Worm (Caenorhabditis elegans) whole organism, young adult: Measurements from ENCODE around the gene grl-9.

ENCODE experiments used
- B0261.1 ChIP-seq: sonication (generic microtip); optimal IDR thresholded peaks from 2 replicates; lab custom pipeline; 2016; ENCODE audit warnings: mild to moderate bottlenecking, missing genetic modification characterization, moderate library complexity, missing compliant biosample characterization
- D2030.7 ChIP-seq: fragments of 200-800 bp; sonication (Bioruptor generic); IDR thresholded peaks from 2 replicates; pipeline ENCODE4 v1.3.6; 2022; ENCODE audit warnings: missing genetic modification reagents, missing genetic modification characterization, missing compliant biosample characterization
- F10E7.11 ChIP-seq: sonication (generic microtip); optimal IDR thresholded peaks from 2 replicates; lab custom pipeline; 2017; ENCODE audit warnings: mild to moderate bottlenecking, missing genetic modification characterization, moderate library complexity, missing compliant biosample characterization
- F37B4.10 ChIP-seq: fragments of 200-800 bp; sonication (Bioruptor generic); IDR thresholded peaks from 2 replicates; pipeline ENCODE4 v1.3.6; 2022; ENCODE audit warnings: missing genetic modification characterization, missing compliant biosample characterization
- F39B2.1 ChIP-seq: fragments of 200-800 bp; sonication (Bioruptor generic); IDR thresholded peaks from 2 replicates; pipeline ENCODE4 v1.3.6; 2022; ENCODE audit warnings: missing genetic modification reagents, missing genetic modification characterization, missing compliant biosample characterization
- F57A8.1 ChIP-seq: fragments of 200-800 bp; sonication (Bioruptor generic); optimal IDR thresholded peaks from 2 replicates; lab custom pipeline; 2018; ENCODE audit warnings: mild to moderate bottlenecking, missing genetic modification characterization, moderate library complexity, missing compliant biosample characterization
- K11D2.4 ChIP-seq: fragments of 200-800 bp; sonication (Bioruptor generic); IDR thresholded peaks from 2 replicates; pipeline ENCODE4 v1.3.6; 2022; ENCODE audit warnings: missing genetic modification reagents, missing genetic modification characterization, missing compliant biosample characterization
- T07F8.4 ChIP-seq: sonication (generic microtip); optimal IDR thresholded peaks from 2 replicates; lab custom pipeline; 2016; ENCODE audit warnings: mild to moderate bottlenecking, missing genetic modification characterization, moderate library complexity, missing compliant biosample characterization
- Y53G8AR.9 ChIP-seq: fragments of 200-800 bp; sonication (Bioruptor generic); conservative IDR thresholded peaks from 2 replicates; pipeline ENCODE4 v1.3.6; 2022; ENCODE audit warnings: missing genetic modification reagents, missing genetic modification characterization, missing compliant biosample characterization
- Y67H2A.10 ChIP-seq: fragments of 200-800 bp; sonication (Bioruptor generic); conservative IDR thresholded peaks from 2 replicates; pipeline ENCODE4 v1.3.6; 2022; ENCODE audit warnings: missing genetic modification reagents, missing genetic modification characterization, missing compliant biosample characterization
- Y79H2A.3 ChIP-seq: fragments of 200-800 bp; sonication (Bioruptor generic); conservative IDR thresholded peaks from 2 replicates; pipeline ENCODE4 v1.3.6; 2022; ENCODE audit warnings: missing genetic modification reagents, missing genetic modification characterization, missing compliant biosample characterization
- akir-1 ChIP-seq: fragments of 200-800 bp; sonication (Bioruptor generic); optimal IDR thresholded peaks from 2 replicates; lab custom pipeline; 2018; ENCODE audit warnings: mild to moderate bottlenecking, missing genetic modification characterization, moderate library complexity, missing compliant biosample characterization
- aptf-2 ChIP-seq: fragments of 200-800 bp; sonication (Bioruptor generic); conservative IDR thresholded peaks from 2 replicates; pipeline ENCODE4 v1.3.6; 2022; ENCODE audit warnings: missing genetic modification reagents, missing genetic modification characterization, missing compliant biosample characterization
- attf-3 ChIP-seq: fragments of 200-800 bp; sonication (Bioruptor generic); conservative IDR thresholded peaks from 2 replicates; pipeline ENCODE4 v1.3.6; 2022; ENCODE audit warnings: missing genetic modification reagents, missing genetic modification characterization, missing compliant biosample characterization
- attf-5 ChIP-seq: fragments of 200-800 bp; sonication (Bioruptor generic); optimal IDR thresholded peaks from 2 replicates; lab custom pipeline; 2018; ENCODE audit warnings: mild to moderate bottlenecking, missing genetic modification characterization, missing compliant biosample characterization
- attf-6 ChIP-seq: fragments of 200-800 bp; sonication (Bioruptor generic); IDR thresholded peaks from 2 replicates; pipeline ENCODE4 v1.3.6; 2022; ENCODE audit warnings: missing genetic modification reagents, missing genetic modification characterization, missing compliant biosample characterization
- bed-1 ChIP-seq: fragments of 200-800 bp; sonication (Bioruptor generic); IDR thresholded peaks from 2 replicates; pipeline ENCODE4 v1.3.6; 2022; ENCODE audit warnings: missing genetic modification reagents, missing genetic modification characterization, missing compliant biosample characterization
- cebp-1 ChIP-seq, 2 experiments: fragments of 200-800 bp in 1 of 2; sonication (Bioruptor generic) in 1 of 2; sonication (generic microtip) in 1 of 2; IDR thresholded peaks in 1 of 2; optimal IDR thresholded peaks in 1 of 2; 2 replicates each; pipeline versions ENCODE4 v1.3.6 to Lab custom; 2017 to 2022; ENCODE audit warnings: missing compliant biosample characterization in 2 of 2, missing genetic modification characterization in 2 of 2, mild to moderate bottlenecking in 1 of 2, missing genetic modification reagents in 1 of 2, moderate library complexity in 1 of 2
- cebp-2 ChIP-seq: fragments of 200-800 bp; sonication (Bioruptor generic); IDR thresholded peaks from 2 replicates; pipeline ENCODE4 v1.3.6; 2022; ENCODE audit warnings: missing genetic modification characterization, missing compliant biosample characterization
- ceh-100 ChIP-seq: fragments of 200-800 bp; sonication (Bioruptor generic); IDR thresholded peaks from 2 replicates; pipeline ENCODE4 v1.3.6; 2022; ENCODE audit warnings: missing genetic modification reagents, missing genetic modification characterization, missing compliant biosample characterization
- ceh-27 ChIP-seq: fragments of 200-800 bp; sonication (Bioruptor generic); optimal IDR thresholded peaks from 2 replicates; lab custom pipeline; 2018; ENCODE audit warnings: mild to moderate bottlenecking, missing genetic modification characterization, moderate library complexity, missing compliant biosample characterization
- ceh-40 ChIP-seq: fragments of 200-800 bp; sonication (Bioruptor generic); IDR thresholded peaks from 2 replicates; pipeline ENCODE4 v1.3.6; 2022; ENCODE audit warnings: missing genetic modification characterization, missing compliant biosample characterization
- ceh-58 ChIP-seq: fragments of 200-800 bp; sonication (Bioruptor generic); IDR thresholded peaks from 2 replicates; pipeline ENCODE4 v1.3.6; 2022; ENCODE audit warnings: missing genetic modification characterization, missing compliant biosample characterization
- chd-7 ChIP-seq: sonication (generic microtip); optimal IDR thresholded peaks from 2 replicates; lab custom pipeline; 2016; ENCODE audit warnings: mild to moderate bottlenecking, missing genetic modification characterization, moderate library complexity, missing compliant biosample characterization
- dox-1 ChIP-seq: fragments of 200-800 bp; sonication (Bioruptor generic); IDR thresholded peaks from 2 replicates; pipeline ENCODE4 v1.3.6; 2022; ENCODE audit warnings: missing genetic modification reagents, missing genetic modification characterization, missing compliant biosample characterization
- dpl-1 ChIP-seq: fragments of 150-350 bp; optimal IDR thresholded peaks from 2 replicates; lab custom pipeline; 2014; ENCODE audit warnings: missing biosample characterization, missing genetic modification reagents, missing genetic modification characterization
- egl-18 ChIP-seq: fragments of 200-800 bp; sonication (Bioruptor generic); IDR thresholded peaks from 2 replicates; pipeline ENCODE4 v1.3.6; 2022; ENCODE audit warnings: missing genetic modification reagents, missing genetic modification characterization, missing compliant biosample characterization
- egl-44 ChIP-seq: fragments of 200-800 bp; sonication (Bioruptor generic); IDR thresholded peaks from 2 replicates; pipeline ENCODE4 v1.3.6; 2022; ENCODE audit warnings: missing genetic modification reagents, missing genetic modification characterization, missing compliant biosample characterization
- hlh-12 ChIP-seq: sonication (generic microtip); optimal IDR thresholded peaks from 2 replicates; lab custom pipeline; 2016; ENCODE audit warnings: missing genetic modification characterization, missing compliant biosample characterization
- hlh-26 ChIP-seq: fragments of 200-800 bp; sonication (Bioruptor generic); conservative IDR thresholded peaks from 2 replicates; pipeline ENCODE4 v1.3.6; 2022; ENCODE audit warnings: missing genetic modification reagents, missing genetic modification characterization, missing compliant biosample characterization
- hsf-1 ChIP-seq: fragments of 200-800 bp; sonication (Bioruptor generic); IDR thresholded peaks from 2 replicates; pipeline ENCODE4 v1.3.6; 2022; ENCODE audit warnings: missing genetic modification reagents, missing genetic modification characterization, missing compliant biosample characterization
- lin-26 ChIP-seq: fragments of 200-800 bp; sonication (Bioruptor generic); IDR thresholded peaks from 2 replicates; pipeline ENCODE4 v1.3.6; 2022; ENCODE audit warnings: missing genetic modification reagents, missing genetic modification characterization, missing compliant biosample characterization
- lsl-1 ChIP-seq: fragments of 200-800 bp; sonication (Bioruptor generic); optimal IDR thresholded peaks from 2 replicates; lab custom pipeline; 2018; ENCODE audit warnings: mild to moderate bottlenecking, missing genetic modification characterization, moderate library complexity, missing compliant biosample characterization
- madf-10 ChIP-seq: sonication (generic microtip); optimal IDR thresholded peaks from 2 replicates; lab custom pipeline; 2016; ENCODE audit warnings: mild to moderate bottlenecking, missing genetic modification characterization, missing compliant biosample characterization
- madf-6 ChIP-seq: fragments of 200-800 bp; sonication (Bioruptor generic); IDR thresholded peaks from 2 replicates; pipeline ENCODE4 v1.3.6; 2022; ENCODE audit warnings: missing genetic modification reagents, missing genetic modification characterization, missing compliant biosample characterization
- madf-8 ChIP-seq: fragments of 200-800 bp; sonication (Bioruptor generic); conservative IDR thresholded peaks from 2 replicates; pipeline ENCODE4 v1.3.6; 2022; ENCODE audit warnings: missing genetic modification reagents, missing genetic modification characterization, missing compliant biosample characterization
- mes-4 ChIP-seq: sonication (generic microtip); optimal IDR thresholded peaks from 2 replicates; lab custom pipeline; 2016; ENCODE audit warnings: missing genotype, missing genetic modification characterization, missing compliant biosample characterization
- nfya-1 ChIP-seq: sonication (generic microtip); optimal IDR thresholded peaks from 2 replicates; lab custom pipeline; 2017; ENCODE audit warnings: antibody characterized with exemption, missing compliant biosample characterization, missing genetic modification characterization, borderline replicate concordance; ENCODE audit not compliant: insufficient read depth
- nfyb-1 ChIP-seq: fragments of 200-800 bp; sonication (Bioruptor generic); IDR thresholded peaks from 2 replicates; pipeline ENCODE4 v1.3.6; 2022; ENCODE audit warnings: missing genetic modification reagents, missing genetic modification characterization, missing compliant biosample characterization
- nhr-120 ChIP-seq: fragments of 200-800 bp; sonication (Bioruptor generic); IDR thresholded peaks from 2 replicates; pipeline ENCODE4 v1.3.6; 2022; ENCODE audit warnings: missing genetic modification characterization, missing compliant biosample characterization
- pbrm-1 ChIP-seq: fragments of 200-800 bp; sonication (Bioruptor generic); IDR thresholded peaks from 2 replicates; pipeline ENCODE4 v1.3.6; 2022; ENCODE audit warnings: missing genetic modification reagents, missing genetic modification characterization, missing compliant biosample characterization
- pha-4 ChIP-seq: fragments of 150-350 bp; sonication (generic microtip); optimal IDR thresholded peaks from 2 replicates; lab custom pipeline; 2014; ENCODE audit warnings: missing biosample characterization, missing genetic modification reagents, missing genetic modification characterization
- rpc-1 ChIP-seq, 2 experiments: fragments of 150-350 bp in 1 of 2; sonication (generic microtip) in 1 of 2; optimal IDR thresholded peaks; 2 replicates each; lab custom pipeline; 2014 to 2018; ENCODE audit warnings: missing biosample characterization in 1 of 2, missing genetic modification characterization in 1 of 2, missing genetic modification reagents in 1 of 2, missing genotype in 1 of 2
- zfh-2 ChIP-seq: fragments of 200-800 bp; sonication (Bioruptor generic); conservative IDR thresholded peaks from 2 replicates; pipeline ENCODE4 v1.3.6; 2022; ENCODE audit warnings: missing genetic modification reagents, missing genetic modification characterization, missing compliant biosample characterization
- zim-3 ChIP-seq: sonication (generic microtip); optimal IDR thresholded peaks from 2 replicates; lab custom pipeline; 2017; ENCODE audit warnings: mild to moderate bottlenecking, missing genetic modification characterization, moderate library complexity, missing compliant biosample characterization
- ztf-26 ChIP-seq: sonication (generic microtip); optimal IDR thresholded peaks from 2 replicates; lab custom pipeline; 2017; ENCODE audit warnings: missing genetic modification characterization, missing compliant biosample characterization
- ztf-28 ChIP-seq: fragments of 200-800 bp; sonication (Bioruptor generic); IDR thresholded peaks from 2 replicates; pipeline ENCODE4 v1.3.6; 2022; ENCODE audit warnings: missing genetic modification reagents, missing genetic modification characterization, missing compliant biosample characterization

The grl-9 gene

ce11 chrV:6709050-6709683, 22.3 kb downstream of the grl-9 start, which contains the start of gene dlst-1 (continued):
- TF ChIP-seq nfyb-1 (GFP tag; lab: Robert Waterston, UW): no peak; the same call in 1 of the 2 replicates
- no peak for TF ChIP-seq F57A8.1
- peak; percentile 16; the same call in 1 of the 2 replicates for TF ChIP-seq D2030.7 (GFP tag; lab: Robert Waterston, UW)
- TF ChIP-seq chd-7 (tag; lab: Kevin White, UChicago): no peak
- TF ChIP-seq lsl-1 (GFP tag; lab: Kevin White, UChicago): peak; percentile 48
- peak; percentile 57 for TF ChIP-seq ztf-26 (tag; lab: Kevin White, UChicago)
- no peak for TF ChIP-seq akir-1 (GFP tag; lab: Kevin White, UChicago)
- TF ChIP-seq madf-10 (tag; lab: Kevin White, UChicago): peak; percentile 18
- TF ChIP-seq attf-5: peak; percentile 62
- TF ChIP-seq zfh-2 (GFP tag; lab: Robert Waterston, UW): peak; percentile 57; the same call in 1 of the 2 replicates
- no peak for TF ChIP-seq pha-4
- no peak for TF ChIP-seq attf-6
- no peak for TF ChIP-seq ceh-58 (GFP tag; lab: Robert Waterston, UW)
- TF ChIP-seq egl-18: no peak
- TF ChIP-seq nfya-1: no peak
- no peak for TF ChIP-seq nhr-120 (GFP tag; lab: Robert Waterston, UW)
- TF ChIP-seq ceh-40 (GFP tag; lab: Robert Waterston, UW): 0 out of 2 replicates have a peak, but pooled peaks have one; percentile 5
- no peak for TF ChIP-seq ztf-28 (GFP tag; lab: Robert Waterston, UW)
- no peak for TF ChIP-seq bed-1 (GFP tag; lab: Robert Waterston, UW)
- TF ChIP-seq F10E7.11 (tag; lab: Kevin White, UChicago): no peak
- TF ChIP-seq ceh-27 (GFP tag; lab: Kevin White, UChicago): no peak
- TF ChIP-seq zim-3 (tag; lab: Kevin White, UChicago): peak; percentile 43
- no peak for TF ChIP-seq ceh-100
- no peak for TF ChIP-seq Y79H2A.3 (GFP tag; lab: Robert Waterston, UW)
- 0 out of 2 replicates have a peak, but pooled peaks have one; percentile 17 for TF ChIP-seq hsf-1 (GFP tag; lab: Robert Waterston, UW)
- TF ChIP-seq rpc-1 (optimal IDR thresholded peaks at IDR 0.05; lab: Kevin White, UChicago): peak; percentile 34
- TF ChIP-seq rpc-1 (tag; optimal IDR thresholded peaks at IDR 0.05; lab: Kevin White, UChicago): no peak
- no peak for TF ChIP-seq Y67H2A.10 (GFP tag; lab: Robert Waterston, UW)
- peak; percentile 77 for TF ChIP-seq attf-3 (GFP tag; lab: Robert Waterston, UW)
- no peak for TF ChIP-seq F37B4.10 (GFP tag; lab: Robert Waterston, UW)
- no peak for TF ChIP-seq mes-4 (tag; lab: Kevin White, UChicago)
- TF ChIP-seq dox-1 (GFP tag; lab: Robert Waterston, UW): peak; percentile 65
- TF ChIP-seq hlh-26: no peak
- TF ChIP-seq T07F8.4 (tag; lab: Kevin White, UChicago): no peak
- no peak for TF ChIP-seq Y53G8AR.9 (GFP tag; lab: Robert Waterston, UW)
- TF ChIP-seq dpl-1 (GFP tag; lab: Kevin White, UChicago): no peak
- TF ChIP-seq aptf-2: no peak
- TF ChIP-seq cebp-2: no peak
- no peak for TF ChIP-seq F39B2.1 (GFP tag; lab: Robert Waterston, UW)
- no peak for TF ChIP-seq lin-26
- no peak for TF ChIP-seq cebp-1 (GFP tag; IDR thresholded peaks at IDR 0.05; lab: Robert Waterston, UW)
- peak; percentile 52 for TF ChIP-seq cebp-1 (tag; optimal IDR thresholded peaks at IDR 0.05; lab: Kevin White, UChicago)
- peak; percentile 35 for TF ChIP-seq madf-8 (GFP tag; lab: Robert Waterston, UW)
- TF ChIP-seq egl-44 (GFP tag; lab: Robert Waterston, UW): no peak
- no peak for TF ChIP-seq K11D2.4
- no peak for TF ChIP-seq hlh-12 (tag; lab: Kevin White, UChicago)
- TF ChIP-seq pbrm-1 (GFP tag; lab: Robert Waterston, UW): peak; percentile 39; the same call in 1 of the 2 replicates
- TF ChIP-seq B0261.1 (tag; lab: Kevin White, UChicago): peak; percentile 24
- TF ChIP-seq madf-6 (GFP tag; lab: Robert Waterston, UW): peak; percentile 77
